Worm (Caenorhabditis elegans) whole organism, young adult: ENCODE results near the gene F36H5.8.

Source experiments
- B0019.2 ChIP-seq: fragments of 200-800 bp; sonication (Bioruptor generic); conservative IDR thresholded peaks from 2 replicates; pipeline ENCODE4 v1.3.6; 2022; ENCODE audit warnings: missing genetic modification reagents, missing genetic modification characterization, missing compliant biosample characterization
- B0261.1 ChIP-seq: sonication (generic microtip); optimal IDR thresholded peaks from 2 replicates; lab custom pipeline; 2016; ENCODE audit warnings: mild to moderate bottlenecking, missing genetic modification characterization, moderate library complexity, missing compliant biosample characterization
- K11D2.4 ChIP-seq: fragments of 200-800 bp; sonication (Bioruptor generic); IDR thresholded peaks from 2 replicates; pipeline ENCODE4 v1.3.6; 2022; ENCODE audit warnings: missing genetic modification reagents, missing genetic modification characterization, missing compliant biosample characterization
- K12H6.12 ChIP-seq: fragments of 200-800 bp; sonication (Bioruptor generic); optimal IDR thresholded peaks from 2 replicates; lab custom pipeline; 2018; ENCODE audit warnings: mild to moderate bottlenecking, missing genetic modification characterization, missing compliant biosample characterization
- Y95B8A.8 ChIP-seq: fragments of 200-800 bp; sonication (Bioruptor generic); IDR thresholded peaks from 2 replicates; pipeline ENCODE4 v1.3.6; 2022; ENCODE audit warnings: missing genetic modification reagents, missing genetic modification characterization, missing compliant biosample characterization
- ZK185.1 ChIP-seq: sonication (generic microtip); optimal IDR thresholded peaks from 2 replicates; lab custom pipeline; 2016; ENCODE audit warnings: mild to moderate bottlenecking, missing genetic modification characterization, missing compliant biosample characterization; ENCODE audit not compliant: poor library complexity, severe bottlenecking
- aptf-2 ChIP-seq: fragments of 200-800 bp; sonication (Bioruptor generic); conservative IDR thresholded peaks from 2 replicates; pipeline ENCODE4 v1.3.6; 2022; ENCODE audit warnings: missing genetic modification reagents, missing genetic modification characterization, missing compliant biosample characterization
- attf-5 ChIP-seq: fragments of 200-800 bp; sonication (Bioruptor generic); optimal IDR thresholded peaks from 2 replicates; lab custom pipeline; 2018; ENCODE audit warnings: mild to moderate bottlenecking, missing genetic modification characterization, missing compliant biosample characterization
- cebp-2 ChIP-seq: fragments of 200-800 bp; sonication (Bioruptor generic); IDR thresholded peaks from 2 replicates; pipeline ENCODE4 v1.3.6; 2022; ENCODE audit warnings: missing genetic modification characterization, missing compliant biosample characterization
- ceh-79 ChIP-seq: sonication (generic microtip); optimal IDR thresholded peaks from 2 replicates; lab custom pipeline; 2017; ENCODE audit warnings: mild to moderate bottlenecking, missing genetic modification characterization, missing compliant biosample characterization
- chd-7 ChIP-seq: sonication (generic microtip); optimal IDR thresholded peaks from 2 replicates; lab custom pipeline; 2016; ENCODE audit warnings: mild to moderate bottlenecking, missing genetic modification characterization, moderate library complexity, missing compliant biosample characterization
- die-1 ChIP-seq: sonication (generic microtip); optimal IDR thresholded peaks from 2 replicates; lab custom pipeline; 2016; ENCODE audit warnings: missing genotype, mild to moderate bottlenecking, missing genetic modification characterization, missing compliant biosample characterization
- efl-1 ChIP-seq: fragments of 150-350 bp; optimal IDR thresholded peaks from 2 replicates; lab custom pipeline; 2014; ENCODE audit warnings: missing biosample characterization, missing genetic modification reagents, missing genetic modification characterization
- egrh-3 ChIP-seq: fragments of 200-800 bp; sonication (Bioruptor generic); IDR thresholded peaks from 2 replicates; pipeline ENCODE4 v1.3.6; 2022; ENCODE audit warnings: missing genetic modification reagents, missing genetic modification characterization, missing compliant biosample characterization
- gei-17 ChIP-seq: fragments of 200-800 bp; sonication (Bioruptor generic); optimal IDR thresholded peaks from 2 replicates; lab custom pipeline; 2018; ENCODE audit warnings: mild to moderate bottlenecking, missing genetic modification characterization, missing compliant biosample characterization
- hlh-12 ChIP-seq: sonication (generic microtip); optimal IDR thresholded peaks from 2 replicates; lab custom pipeline; 2016; ENCODE audit warnings: missing genetic modification characterization, missing compliant biosample characterization
- hrde-1 ChIP-seq: sonication (generic microtip); optimal IDR thresholded peaks from 2 replicates; lab custom pipeline; 2016; ENCODE audit warnings: missing genetic modification characterization, mild to moderate bottlenecking, missing compliant biosample characterization, moderate library complexity, missing genotype, missing genetic modification reagents, borderline replicate concordance
- let-526 ChIP-seq: fragments of 200-800 bp; sonication (Bioruptor generic); IDR thresholded peaks from 2 replicates; pipeline ENCODE4 v1.3.6; 2022; ENCODE audit warnings: missing genetic modification reagents, missing genetic modification characterization, missing compliant biosample characterization
- lin-26 ChIP-seq: fragments of 200-800 bp; sonication (Bioruptor generic); IDR thresholded peaks from 2 replicates; pipeline ENCODE4 v1.3.6; 2022; ENCODE audit warnings: missing genetic modification reagents, missing genetic modification characterization, missing compliant biosample characterization
- lin-35 ChIP-seq, 3 experiments: fragments of 150-350 bp in 2 of 3; sonication (generic microtip) in 1 of 3; optimal IDR thresholded peaks; 2 replicates each; lab custom pipeline; 2014 to 2018; ENCODE audit warnings: missing biosample characterization in 3 of 3, missing genetic modification characterization in 3 of 3, missing genetic modification reagents in 3 of 3
- lin-40 ChIP-seq: sonication (generic microtip); optimal IDR thresholded peaks from 2 replicates; lab custom pipeline; 2016; ENCODE audit warnings: missing genetic modification characterization, mild to moderate bottlenecking, missing compliant biosample characterization, missing genotype, missing genetic modification reagents
- lin-54 ChIP-seq: fragments of 200-800 bp; sonication (Bioruptor generic); optimal IDR thresholded peaks from 2 replicates; lab custom pipeline; 2018; ENCODE audit warnings: mild to moderate bottlenecking, missing genetic modification characterization, missing compliant biosample characterization
- lir-1 ChIP-seq: fragments of 200-800 bp; sonication (Bioruptor generic); conservative IDR thresholded peaks from 2 replicates; pipeline ENCODE4 v1.3.6; 2022; ENCODE audit warnings: missing genetic modification reagents, missing genetic modification characterization, missing compliant biosample characterization
- lsl-1 ChIP-seq: fragments of 200-800 bp; sonication (Bioruptor generic); optimal IDR thresholded peaks from 2 replicates; lab custom pipeline; 2018; ENCODE audit warnings: mild to moderate bottlenecking, missing genetic modification characterization, moderate library complexity, missing compliant biosample characterization
- lsy-27 ChIP-seq: sonication (generic microtip); optimal IDR thresholded peaks from 2 replicates; lab custom pipeline; 2017; ENCODE audit warnings: missing genetic modification characterization, mild to moderate bottlenecking, missing compliant biosample characterization, antibody characterized with exemption, missing genotype, borderline replicate concordance; ENCODE audit not compliant: insufficient read depth
- nhr-120 ChIP-seq: fragments of 200-800 bp; sonication (Bioruptor generic); IDR thresholded peaks from 2 replicates; pipeline ENCODE4 v1.3.6; 2022; ENCODE audit warnings: missing genetic modification characterization, missing compliant biosample characterization
- nhr-179 ChIP-seq: sonication (generic microtip); optimal IDR thresholded peaks from 2 replicates; lab custom pipeline; 2016; ENCODE audit warnings: mild to moderate bottlenecking, missing genetic modification characterization, missing compliant biosample characterization
- nhr-90 ChIP-seq: sonication (generic microtip); optimal IDR thresholded peaks from 2 replicates; lab custom pipeline; 2016; ENCODE audit warnings: missing genotype, mild to moderate bottlenecking, missing genetic modification characterization, missing compliant biosample characterization
- pha-4 ChIP-seq: fragments of 150-350 bp; sonication (generic microtip); optimal IDR thresholded peaks from 2 replicates; lab custom pipeline; 2014; ENCODE audit warnings: missing biosample characterization, missing genetic modification reagents, missing genetic modification characterization
- rec-8 ChIP-seq, 2 experiments: sonication (generic microtip); optimal IDR thresholded peaks; 2 replicates each; lab custom pipeline; 2016; ENCODE audit warnings: mild to moderate bottlenecking in 2 of 2, missing genetic modification characterization in 2 of 2, missing genetic modification reagents in 2 of 2, missing genotype in 2 of 2, missing biosample characterization in 1 of 2, missing compliant biosample characterization in 1 of 2, moderate library complexity in 1 of 2
- repo-1 ChIP-seq: sonication (generic microtip); optimal IDR thresholded peaks from 2 replicates; lab custom pipeline; 2017; ENCODE audit warnings: mild to moderate bottlenecking, missing genetic modification characterization, missing compliant biosample characterization
- sdz-38 ChIP-seq: sonication (generic microtip); optimal IDR thresholded peaks from 2 replicates; lab custom pipeline; 2016; ENCODE audit warnings: missing genotype, missing genetic modification characterization, missing compliant biosample characterization
- snpc-3.4 ChIP-seq: sonication (generic microtip); optimal IDR thresholded peaks from 2 replicates; lab custom pipeline; 2017; ENCODE audit warnings: missing genetic modification characterization, mild to moderate bottlenecking, missing compliant biosample characterization, antibody characterized with exemption, moderate library complexity, missing genotype, missing genetic modification reagents
- sptf-2 ChIP-seq: fragments of 200-800 bp; sonication (Bioruptor generic); optimal IDR thresholded peaks from 2 replicates; lab custom pipeline; 2018; ENCODE audit warnings: mild to moderate bottlenecking, missing genetic modification characterization, missing compliant biosample characterization
- tlf-1 ChIP-seq: fragments of 200-800 bp; sonication (Bioruptor generic); optimal IDR thresholded peaks from 2 replicates; lab custom pipeline; 2018; ENCODE audit warnings: mild to moderate bottlenecking, missing genetic modification characterization, missing compliant biosample characterization
- ztf-18 ChIP-seq: sonication (generic microtip); optimal IDR thresholded peaks from 2 replicates; lab custom pipeline; 2016; ENCODE audit warnings: missing genotype, mild to moderate bottlenecking, missing genetic modification characterization, missing compliant biosample characterization

The F36H5.8 gene

DNA sequence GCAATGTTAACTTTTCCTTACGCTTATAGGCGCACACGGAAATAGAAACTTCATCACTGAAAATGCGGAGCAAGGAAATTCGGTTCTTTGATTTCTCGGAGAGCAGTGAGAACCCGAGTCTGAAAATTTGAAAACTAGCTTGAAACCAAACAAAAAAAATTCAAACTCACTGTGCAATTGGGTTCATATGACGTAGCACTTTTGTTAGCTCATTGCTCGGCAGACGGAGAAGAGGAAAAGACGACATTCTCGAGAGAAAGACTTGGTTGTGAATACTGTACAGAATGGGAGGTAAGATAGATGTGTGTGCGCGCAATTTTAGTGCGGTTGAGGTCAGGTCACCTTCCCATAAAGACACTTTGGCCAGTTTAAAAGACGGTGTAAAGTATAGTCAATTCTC lies at the start of gene F36H5.8, which contains the start of gene F36H5.13:
TSS of gene F36H5.8 (minus strand) at position 274 of the 400 bp plus-strand sequence.
TSS of gene F36H5.13 (minus strand) at position 101 of the 400 bp plus-strand sequence.
- TF ChIP-seq snpc-3.4 (tag; lab: Kevin White, UChicago) (no peak), repo-1 (tag; lab: Kevin White, UChicago) (no peak), efl-1 (no peak), lin-35 (GFP tag; optimal IDR thresholded peaks at IDR 0.05; lab: Kevin White, UChicago) (no peak), lsy-27 (tag; lab: Kevin White, UChicago) (no peak), aptf-2 (no peak), nhr-120 (GFP tag; lab: Robert Waterston, UW) (no peak), rec-8 (tag; optimal IDR thresholded peaks at IDR 0.05; lab: Kevin White, UChicago) (no peak), sptf-2 (GFP tag; lab: Kevin White, UChicago) (no peak), B0261.1 (tag; lab: Kevin White, UChicago) (no peak), ZK185.1 (tag; lab: Kevin White, UChicago) (no peak), lin-54 (GFP tag; lab: Kevin White, UChicago) (no peak), tlf-1 (no peak), nhr-90 (tag; lab: Kevin White, UChicago) (no peak), nhr-179 (tag; lab: Kevin White, UChicago) (no peak), die-1 (tag; lab: Kevin White, UChicago) (no peak), sdz-38 (no peak), ztf-18 (tag; lab: Kevin White, UChicago) (no peak), egrh-3 (GFP tag; lab: Robert Waterston, UW) (no peak)

DNA sequence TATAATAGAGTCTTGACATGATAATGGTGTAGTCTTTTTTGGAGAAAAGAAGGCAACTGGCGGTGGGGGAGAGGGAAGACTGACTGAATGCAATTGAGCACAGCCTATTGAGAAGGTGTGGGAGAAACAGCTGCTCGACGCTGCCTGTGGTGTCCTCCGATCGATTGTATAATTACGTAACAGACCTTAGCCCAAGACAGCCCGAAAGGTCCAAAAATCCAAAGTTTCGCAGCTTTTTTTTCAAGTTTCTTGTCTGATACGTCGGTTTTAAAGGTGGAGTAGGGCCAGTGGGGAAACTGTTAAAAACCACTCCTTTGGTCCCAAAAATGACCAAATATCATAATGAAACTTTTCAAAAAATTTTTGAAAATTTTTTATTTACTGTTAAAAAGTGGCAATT lies 37.6 kb upstream of the F36H5.8 start, which contains the start of the genes C08F1.6 and fbxb-13:
TSS of gene C08F1.6 (minus strand) at position 101 of the 400 bp plus-strand sequence.
TSS of gene fbxb-13 (plus strand) at position 191 of the 400 bp plus-strand sequence.
- TF ChIP-seq ceh-79 (no peak), let-526 (GFP tag; lab: Robert Waterston, UW) (no peak), pha-4 (tag; lab: Kevin White, UChicago) (no peak), tlf-1 (no peak), cebp-2 (no peak), B0019.2 (no peak), lin-26 (no peak), hrde-1 (tag; lab: Kevin White, UChicago) (no peak), K11D2.4 (GFP tag; lab: Robert Waterston, UW) (no peak), die-1 (tag; lab: Kevin White, UChicago) (no peak), gei-17 (GFP tag; lab: Kevin White, UChicago) (no peak), lsl-1 (GFP tag; lab: Kevin White, UChicago) (no peak), hlh-12 (no peak), attf-5 (no peak), K12H6.12 (tag; lab: Kevin White, UChicago) (no peak), lir-1 (no peak), ZK185.1 (tag; lab: Kevin White, UChicago) (no peak), Y95B8A.8 (GFP tag; lab: Robert Waterston, UW) (no peak), lin-40 (no peak)

ce11 chrII:1787208-1787607 lies 36.7 kb upstream of the F36H5.8 start:
- TF ChIP-seq ZK185.1 (tag; lab: Kevin White, UChicago) (no peak), chd-7 (tag; lab: Kevin White, UChicago) (no peak)
